Worm (Caenorhabditis elegans) whole organism, young adult: Measurements from ENCODE around the gene gst-2.

Source experiments
- B0019.2 ChIP-seq: fragments of 200-800 bp; sonication (Bioruptor generic); conservative IDR thresholded peaks from 2 replicates; pipeline ENCODE4 v1.3.6; 2022; ENCODE audit warnings: missing genetic modification reagents, missing genetic modification characterization, missing compliant biosample characterization
- B0035.1 ChIP-seq: sonication (generic microtip); optimal IDR thresholded peaks from 2 replicates; lab custom pipeline; 2016; ENCODE audit warnings: missing genetic modification characterization, mild to moderate bottlenecking, missing compliant biosample characterization, missing genotype, missing genetic modification reagents
- C06A6.2 ChIP-seq: fragments of 200-800 bp; sonication (Bioruptor generic); conservative IDR thresholded peaks from 2 replicates; pipeline ENCODE4 v1.3.6; 2022; ENCODE audit warnings: missing genetic modification characterization, missing compliant biosample characterization
- D2030.7 ChIP-seq: fragments of 200-800 bp; sonication (Bioruptor generic); IDR thresholded peaks from 2 replicates; pipeline ENCODE4 v1.3.6; 2022; ENCODE audit warnings: missing genetic modification reagents, missing genetic modification characterization, missing compliant biosample characterization
- F33H1.4 ChIP-seq: fragments of 200-800 bp; sonication (Bioruptor generic); IDR thresholded peaks from 2 replicates; pipeline ENCODE4 v1.3.6; 2022; ENCODE audit warnings: missing genetic modification reagents, missing genetic modification characterization, missing compliant biosample characterization
- F37B4.10 ChIP-seq: fragments of 200-800 bp; sonication (Bioruptor generic); IDR thresholded peaks from 2 replicates; pipeline ENCODE4 v1.3.6; 2022; ENCODE audit warnings: missing genetic modification characterization, missing compliant biosample characterization
- F57C9.4 ChIP-seq: sonication (generic microtip); optimal IDR thresholded peaks from 2 replicates; lab custom pipeline; 2017; ENCODE audit warnings: mild to moderate bottlenecking, missing genetic modification characterization, missing compliant biosample characterization
- K12H6.12 ChIP-seq: fragments of 200-800 bp; sonication (Bioruptor generic); optimal IDR thresholded peaks from 2 replicates; lab custom pipeline; 2018; ENCODE audit warnings: mild to moderate bottlenecking, missing genetic modification characterization, missing compliant biosample characterization
- T26A5.8 ChIP-seq: sonication (generic microtip); optimal IDR thresholded peaks from 2 replicates; lab custom pipeline; 2016; ENCODE audit warnings: missing genetic modification characterization, missing compliant biosample characterization
- Y67H2A.10 ChIP-seq: fragments of 200-800 bp; sonication (Bioruptor generic); conservative IDR thresholded peaks from 2 replicates; pipeline ENCODE4 v1.3.6; 2022; ENCODE audit warnings: missing genetic modification reagents, missing genetic modification characterization, missing compliant biosample characterization
- akir-1 ChIP-seq: fragments of 200-800 bp; sonication (Bioruptor generic); optimal IDR thresholded peaks from 2 replicates; lab custom pipeline; 2018; ENCODE audit warnings: mild to moderate bottlenecking, missing genetic modification characterization, moderate library complexity, missing compliant biosample characterization
- atf-7 ChIP-seq: sonication (generic microtip); optimal IDR thresholded peaks from 2 replicates; lab custom pipeline; 2017; ENCODE audit warnings: mild to moderate bottlenecking, missing genetic modification characterization, missing compliant biosample characterization
- attf-6 ChIP-seq: fragments of 200-800 bp; sonication (Bioruptor generic); IDR thresholded peaks from 2 replicates; pipeline ENCODE4 v1.3.6; 2022; ENCODE audit warnings: missing genetic modification reagents, missing genetic modification characterization, missing compliant biosample characterization
- ceh-100 ChIP-seq: fragments of 200-800 bp; sonication (Bioruptor generic); IDR thresholded peaks from 2 replicates; pipeline ENCODE4 v1.3.6; 2022; ENCODE audit warnings: missing genetic modification reagents, missing genetic modification characterization, missing compliant biosample characterization
- ceh-58 ChIP-seq: fragments of 200-800 bp; sonication (Bioruptor generic); IDR thresholded peaks from 2 replicates; pipeline ENCODE4 v1.3.6; 2022; ENCODE audit warnings: missing genetic modification characterization, missing compliant biosample characterization
- ceh-91 ChIP-seq: fragments of 200-800 bp; sonication (Bioruptor generic); IDR thresholded peaks from 2 replicates; pipeline ENCODE4 v1.3.6; 2022; ENCODE audit warnings: missing genetic modification reagents, missing genetic modification characterization, missing compliant biosample characterization
- die-1 ChIP-seq: sonication (generic microtip); optimal IDR thresholded peaks from 2 replicates; lab custom pipeline; 2016; ENCODE audit warnings: missing genotype, mild to moderate bottlenecking, missing genetic modification characterization, missing compliant biosample characterization
- dox-1 ChIP-seq: fragments of 200-800 bp; sonication (Bioruptor generic); IDR thresholded peaks from 2 replicates; pipeline ENCODE4 v1.3.6; 2022; ENCODE audit warnings: missing genetic modification reagents, missing genetic modification characterization, missing compliant biosample characterization
- dpl-1 ChIP-seq: fragments of 150-350 bp; optimal IDR thresholded peaks from 2 replicates; lab custom pipeline; 2014; ENCODE audit warnings: missing biosample characterization, missing genetic modification reagents, missing genetic modification characterization
- egl-44 ChIP-seq: fragments of 200-800 bp; sonication (Bioruptor generic); IDR thresholded peaks from 2 replicates; pipeline ENCODE4 v1.3.6; 2022; ENCODE audit warnings: missing genetic modification reagents, missing genetic modification characterization, missing compliant biosample characterization
- ets-4 ChIP-seq: fragments of 200-800 bp; sonication (Bioruptor generic); optimal IDR thresholded peaks from 2 replicates; lab custom pipeline; 2018; ENCODE audit warnings: mild to moderate bottlenecking, missing genetic modification characterization, missing compliant biosample characterization
- him-1 ChIP-seq: sonication (generic microtip); optimal IDR thresholded peaks from 2 replicates; lab custom pipeline; 2016; ENCODE audit warnings: missing genotype, missing genetic modification reagents, missing genetic modification characterization, missing compliant biosample characterization
- hlh-12 ChIP-seq: sonication (generic microtip); optimal IDR thresholded peaks from 2 replicates; lab custom pipeline; 2016; ENCODE audit warnings: missing genetic modification characterization, missing compliant biosample characterization
- hmg-1.2 ChIP-seq: fragments of 200-800 bp; sonication (Bioruptor generic); IDR thresholded peaks from 2 replicates; pipeline ENCODE4 v1.3.6; 2022; ENCODE audit warnings: missing genetic modification reagents, missing genetic modification characterization, missing compliant biosample characterization
- hmg-20 ChIP-seq: fragments of 200-800 bp; sonication (Bioruptor generic); IDR thresholded peaks from 2 replicates; pipeline ENCODE4 v1.3.6; 2022; ENCODE audit warnings: missing genetic modification reagents, missing genetic modification characterization, missing compliant biosample characterization
- lag-1 ChIP-seq: fragments of 200-800 bp; sonication (Bioruptor generic); IDR thresholded peaks from 2 replicates; pipeline ENCODE4 v1.3.6; 2022; ENCODE audit warnings: missing genetic modification reagents, missing genetic modification characterization, missing compliant biosample characterization
- let-526 ChIP-seq: fragments of 200-800 bp; sonication (Bioruptor generic); IDR thresholded peaks from 2 replicates; pipeline ENCODE4 v1.3.6; 2022; ENCODE audit warnings: missing genetic modification reagents, missing genetic modification characterization, missing compliant biosample characterization
- let-607 ChIP-seq, 2 experiments: fragments of 200-800 bp in 1 of 2; sonication (Bioruptor generic) in 1 of 2; sonication (generic microtip) in 1 of 2; optimal IDR thresholded peaks; 2 replicates each; lab custom pipeline; 2016 to 2018; ENCODE audit warnings: mild to moderate bottlenecking in 2 of 2, missing compliant biosample characterization in 2 of 2, missing genetic modification characterization in 2 of 2, moderate library complexity in 2 of 2, missing genotype in 1 of 2
- lin-26 ChIP-seq: fragments of 200-800 bp; sonication (Bioruptor generic); IDR thresholded peaks from 2 replicates; pipeline ENCODE4 v1.3.6; 2022; ENCODE audit warnings: missing genetic modification reagents, missing genetic modification characterization, missing compliant biosample characterization
- madf-6 ChIP-seq: fragments of 200-800 bp; sonication (Bioruptor generic); IDR thresholded peaks from 2 replicates; pipeline ENCODE4 v1.3.6; 2022; ENCODE audit warnings: missing genetic modification reagents, missing genetic modification characterization, missing compliant biosample characterization
- madf-8 ChIP-seq: fragments of 200-800 bp; sonication (Bioruptor generic); conservative IDR thresholded peaks from 2 replicates; pipeline ENCODE4 v1.3.6; 2022; ENCODE audit warnings: missing genetic modification reagents, missing genetic modification characterization, missing compliant biosample characterization
- mcd-1 ChIP-seq: fragments of 200-800 bp; sonication (Bioruptor generic); IDR thresholded peaks from 2 replicates; pipeline ENCODE4 v1.3.6; 2022; ENCODE audit warnings: missing genetic modification reagents, missing genetic modification characterization, missing compliant biosample characterization
- mel-28 ChIP-seq: sonication (generic microtip); optimal IDR thresholded peaks from 2 replicates; lab custom pipeline; 2016; ENCODE audit warnings: borderline replicate concordance, mild to moderate bottlenecking, missing genetic modification characterization, missing compliant biosample characterization
- mxl-1 ChIP-seq: sonication (generic microtip); optimal IDR thresholded peaks from 2 replicates; lab custom pipeline; 2016; ENCODE audit warnings: missing genetic modification characterization, missing compliant biosample characterization
- nfya-1 ChIP-seq: sonication (generic microtip); optimal IDR thresholded peaks from 2 replicates; lab custom pipeline; 2017; ENCODE audit warnings: antibody characterized with exemption, missing compliant biosample characterization, missing genetic modification characterization, borderline replicate concordance; ENCODE audit not compliant: insufficient read depth
- nfyb-1 ChIP-seq: fragments of 200-800 bp; sonication (Bioruptor generic); IDR thresholded peaks from 2 replicates; pipeline ENCODE4 v1.3.6; 2022; ENCODE audit warnings: missing genetic modification reagents, missing genetic modification characterization, missing compliant biosample characterization
- pha-4 ChIP-seq: fragments of 150-350 bp; sonication (generic microtip); optimal IDR thresholded peaks from 2 replicates; lab custom pipeline; 2014; ENCODE audit warnings: missing biosample characterization, missing genetic modification reagents, missing genetic modification characterization
- rcor-1 ChIP-seq: fragments of 200-800 bp; sonication (Bioruptor generic); IDR thresholded peaks from 2 replicates; pipeline ENCODE4 v1.3.6; 2022; ENCODE audit warnings: missing genetic modification reagents, missing genetic modification characterization, missing compliant biosample characterization
- snpc-3.4 ChIP-seq: sonication (generic microtip); optimal IDR thresholded peaks from 2 replicates; lab custom pipeline; 2017; ENCODE audit warnings: missing genetic modification characterization, mild to moderate bottlenecking, missing compliant biosample characterization, antibody characterized with exemption, moderate library complexity, missing genotype, missing genetic modification reagents
- snpc-4 ChIP-seq, 5 experiments: fragments of 150-350 bp in 1 of 5; sonication (generic microtip) in 4 of 5; optimal IDR thresholded peaks; 2 replicates each; lab custom pipeline; 2014 to 2018; ENCODE audit warnings: missing genetic modification characterization in 5 of 5, missing biosample characterization in 3 of 5, antibody characterized with exemption in 2 of 5, mild to moderate bottlenecking in 2 of 5, missing compliant biosample characterization in 2 of 5, missing genotype in 2 of 5, moderate library complexity in 2 of 5, missing genetic modification reagents in 1 of 5
- tbx-9 ChIP-seq: sonication (generic microtip); optimal IDR thresholded peaks from 2 replicates; lab custom pipeline; 2016; ENCODE audit warnings: borderline replicate concordance, missing genetic modification characterization, inconsistent platforms, missing compliant biosample characterization
- xnd-1 ChIP-seq: sonication (generic microtip); optimal IDR thresholded peaks from 2 replicates; lab custom pipeline; 2016; ENCODE audit warnings: missing genotype, missing genetic modification reagents, missing genetic modification characterization, missing compliant biosample characterization
- zim-3 ChIP-seq: sonication (generic microtip); optimal IDR thresholded peaks from 2 replicates; lab custom pipeline; 2017; ENCODE audit warnings: mild to moderate bottlenecking, missing genetic modification characterization, moderate library complexity, missing compliant biosample characterization
- ztf-18 ChIP-seq: sonication (generic microtip); optimal IDR thresholded peaks from 2 replicates; lab custom pipeline; 2016; ENCODE audit warnings: missing genotype, mild to moderate bottlenecking, missing genetic modification characterization, missing compliant biosample characterization
- ztf-22 ChIP-seq: fragments of 200-800 bp; sonication (Bioruptor generic); optimal IDR thresholded peaks from 2 replicates; lab custom pipeline; 2018; ENCODE audit warnings: mild to moderate bottlenecking, missing genetic modification characterization, moderate library complexity, missing compliant biosample characterization
- ztf-25 ChIP-seq: fragments of 200-800 bp; sonication (Bioruptor generic); IDR thresholded peaks from 2 replicates; pipeline ENCODE4 v1.3.6; 2022; ENCODE audit warnings: missing genetic modification reagents, missing genetic modification characterization, missing compliant biosample characterization
- ztf-26 ChIP-seq: sonication (generic microtip); optimal IDR thresholded peaks from 2 replicates; lab custom pipeline; 2017; ENCODE audit warnings: missing genetic modification characterization, missing compliant biosample characterization
- ztf-6 ChIP-seq: fragments of 200-800 bp; sonication (Bioruptor generic); IDR thresholded peaks from 2 replicates; pipeline ENCODE4 v1.3.6; 2022; ENCODE audit warnings: missing genetic modification reagents, missing genetic modification characterization, missing compliant biosample characterization

gst-2 gene

ce11 chrIV:10128906-10129386, 12.9 kb downstream of the gst-2 start, which contains the start of the genes gtbp-1 and K08F4.3 (continued):
- TF ChIP-seq let-526 (GFP tag; lab: Robert Waterston, UW) (no peak), mcd-1 (GFP tag; lab: Robert Waterston, UW) (peak; percentile 72), D2030.7 (GFP tag; lab: Robert Waterston, UW) (peak; percentile 65), die-1 (tag; lab: Kevin White, UChicago) (no peak), lag-1 (GFP tag; lab: Robert Waterston, UW) (no peak), rcor-1 (GFP tag; lab: Robert Waterston, UW) (peak; percentile 41; the same call in 1 of the 2 replicates), mxl-1 (tag; lab: Kevin White, UChicago) (no peak), B0035.1 (tag; lab: Kevin White, UChicago) (no peak), attf-6 (GFP tag; lab: Robert Waterston, UW) (no peak), F33H1.4 (peak; percentile 91), B0019.2 (GFP tag; lab: Robert Waterston, UW) (no peak), hmg-20 (no peak), ztf-22 (GFP tag; lab: Kevin White, UChicago) (no peak), K12H6.12 (tag; lab: Kevin White, UChicago) (peak; percentile 23), akir-1 (GFP tag; lab: Kevin White, UChicago) (no peak), ztf-18 (tag; lab: Kevin White, UChicago) (no peak), C06A6.2 (no peak), zim-3 (no peak), dpl-1 (GFP tag; lab: Kevin White, UChicago) (peak; percentile 69), madf-6 (peak; percentile 81), hlh-12 (tag; lab: Kevin White, UChicago) (no peak), xnd-1 (peak; percentile 8), pha-4 (no peak), ztf-25 (no peak), T26A5.8 (tag; lab: Kevin White, UChicago) (no peak), Y67H2A.10 (GFP tag; lab: Robert Waterston, UW) (no peak), lin-26 (no peak), F37B4.10 (no peak), mel-28 (tag; lab: Kevin White, UChicago) (no peak), ceh-58 (GFP tag; lab: Robert Waterston, UW) (no peak), ceh-91 (peak; percentile 72), him-1 (tag; lab: Kevin White, UChicago) (peak; percentile 33), nfyb-1 (GFP tag; lab: Robert Waterston, UW) (0 out of 2 replicates have a peak, but pooled peaks have one; percentile 44), hmg-1.2 (GFP tag; lab: Robert Waterston, UW) (peak; percentile 80), madf-8 (GFP tag; lab: Robert Waterston, UW) (peak; percentile 56), snpc-4 (GFP tag; optimal IDR thresholded peaks at IDR 0.05; lab: Kevin White, UChicago) (peak; percentile 21), snpc-4 (tag; optimal IDR thresholded peaks at IDR 0.05; lab: Kevin White, UChicago) (peak in 3 of 4 experiments; percentile 41 to 73 (median 51)), ceh-100 (GFP tag; lab: Robert Waterston, UW) (0 out of 2 replicates have a peak, but pooled peaks have one; percentile 52), ztf-26 (tag; lab: Kevin White, UChicago) (no peak), dox-1 (no peak; the same call in 1 of the 2 replicates), ztf-6 (no peak), nfya-1 (tag; lab: Kevin White, UChicago) (no peak), ets-4 (GFP tag; lab: Kevin White, UChicago) (no peak), let-607 (tag; optimal IDR thresholded peaks at IDR 0.05; lab: Kevin White, UChicago) (no peak), tbx-9 (tag; lab: Kevin White, UChicago) (no peak), egl-44 (GFP tag; lab: Robert Waterston, UW) (no peak), atf-7 (no peak), F57C9.4 (tag; lab: Kevin White, UChicago) (no peak), snpc-3.4 (no peak)
